Worm (Caenorhabditis elegans): Measurements from ENCODE around the gene ZK622.5.

ZK622.5 gene

DNA sequence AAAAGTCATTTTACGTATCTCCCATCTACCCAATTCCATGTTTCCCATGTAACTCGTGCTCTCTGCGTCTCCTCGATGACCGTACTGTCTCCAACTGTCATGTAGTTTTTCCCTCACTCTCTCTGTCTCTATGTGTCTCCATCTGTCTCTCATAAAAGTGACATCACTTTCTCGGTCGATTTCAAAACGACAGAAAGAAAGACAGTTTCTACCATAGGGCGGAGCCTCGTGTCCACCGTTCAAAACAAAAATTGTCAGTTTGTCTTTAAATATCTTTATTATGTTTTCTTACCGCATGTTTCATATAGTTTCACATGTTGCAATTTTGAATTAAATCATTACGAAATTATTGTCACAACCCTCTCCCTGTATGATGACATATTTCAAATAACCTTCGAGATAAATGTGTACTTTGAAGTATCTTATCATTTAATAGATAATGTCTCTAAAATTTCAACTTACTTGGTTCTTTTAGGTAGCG lies 41.0 kb downstream of the ZK622.5 start (continued):
- TF ChIP-seq ztf-6 (GFP tag; IDR thresholded peaks at IDR 0.05): no peak
- no peak for TF ChIP-seq repo-1 (tag; optimal IDR thresholded peaks at IDR 0.05)
- TF ChIP-seq rcor-1 (GFP tag; IDR thresholded peaks at IDR 0.05): no peak
- TF ChIP-seq ama-1 (optimal IDR thresholded peaks at IDR 0.05): no peak
- no peak for TF ChIP-seq ama-1 (GFP tag; optimal IDR thresholded peaks at IDR 0.05)
- no peak for TF ChIP-seq ceh-100 (GFP tag; IDR thresholded peaks at IDR 0.05)
- no peak for TF ChIP-seq B0261.1 (tag; optimal IDR thresholded peaks at IDR 0.05)
- no peak for TF ChIP-seq sdz-38 (tag; optimal IDR thresholded peaks at IDR 0.05)
- no peak for TF ChIP-seq let-526 (GFP tag; IDR thresholded peaks at IDR 0.05)
- TF ChIP-seq F37B4.10 (GFP tag; IDR thresholded peaks at IDR 0.05): no peak
- no peak for TF ChIP-seq ztf-18 (tag; optimal IDR thresholded peaks at IDR 0.05)
- peak; percentile 67 for TF ChIP-seq ztf-26 (tag; optimal IDR thresholded peaks at IDR 0.05)
- no peak for TF ChIP-seq aptf-3 (GFP tag; IDR thresholded peaks at IDR 0.05)
- no peak for TF ChIP-seq zim-3 (tag; optimal IDR thresholded peaks at IDR 0.05)
- peak; percentile 91 for TF ChIP-seq hmg-1.2 (GFP tag; IDR thresholded peaks at IDR 0.05)
- TF ChIP-seq ceh-79 (tag; optimal IDR thresholded peaks at IDR 0.05): no peak
- no peak for TF ChIP-seq B0019.2 (GFP tag; conservative IDR thresholded peaks at IDR 0.05)
- TF ChIP-seq snpc-3.4 (tag; optimal IDR thresholded peaks at IDR 0.05): no peak
- no peak for TF ChIP-seq akir-1 (GFP tag; optimal IDR thresholded peaks at IDR 0.05)
- peak; percentile 70 for TF ChIP-seq somi-1 (GFP tag; optimal IDR thresholded peaks at IDR 0.05)
- TF ChIP-seq F10E7.11 (tag; optimal IDR thresholded peaks at IDR 0.05): no peak
- TF ChIP-seq ztf-28 (GFP tag; IDR thresholded peaks at IDR 0.05): no peak
- no peak for TF ChIP-seq hsf-1 (GFP tag; IDR thresholded peaks at IDR 0.05)
- TF ChIP-seq nhr-80 (tag; optimal IDR thresholded peaks at IDR 0.05): peak; percentile 84
- no peak for TF ChIP-seq unc-130 (GFP tag; optimal IDR thresholded peaks at IDR 0.05)
- TF ChIP-seq Y56A3A.18 (GFP tag; IDR thresholded peaks at IDR 0.05): no peak
- TF ChIP-seq madf-8 (GFP tag; conservative IDR thresholded peaks at IDR 0.05): no peak
- TF ChIP-seq pbrm-1 (GFP tag; IDR thresholded peaks at IDR 0.05): peak; percentile 62; the same call in 1 of the 2 replicates
- no peak for TF ChIP-seq nhr-120 (GFP tag; IDR thresholded peaks at IDR 0.05)
- TF ChIP-seq nhr-179 (tag; optimal IDR thresholded peaks at IDR 0.05): no peak
- no peak for TF ChIP-seq F23B12.7 (tag; optimal IDR thresholded peaks at IDR 0.05; ENCODE audit: insufficient read depth)
- no peak for TF ChIP-seq F49E8.2 (tag; optimal IDR thresholded peaks at IDR 0.05; ENCODE audit: insufficient read depth)
- TF ChIP-seq ekl-4 (GFP tag; IDR thresholded peaks at IDR 0.05): 0 out of 2 replicates have a peak, but pooled peaks have one; percentile 11
- TF ChIP-seq zfh-2 (GFP tag; conservative IDR thresholded peaks at IDR 0.05): 0 out of 2 replicates have a peak, but pooled peaks have one; percentile 9
- TF ChIP-seq ztf-25 (GFP tag; IDR thresholded peaks at IDR 0.05): no peak
- peak; percentile 47 for TF ChIP-seq nhr-90 (tag; optimal IDR thresholded peaks at IDR 0.05)
- peak; percentile 46 for TF ChIP-seq lin-54 (GFP tag; optimal IDR thresholded peaks at IDR 0.05)
- peak; percentile 57 for TF ChIP-seq tlf-1 (GFP tag; optimal IDR thresholded peaks at IDR 0.05)
- no peak for TF ChIP-seq hmg-20 (GFP tag; IDR thresholded peaks at IDR 0.05)
- TF ChIP-seq lsy-27 (tag; optimal IDR thresholded peaks at IDR 0.05; ENCODE audit: borderline replicate concordance, insufficient read depth): no peak
- no peak for TF ChIP-seq F57C9.4 (tag; optimal IDR thresholded peaks at IDR 0.05)
- TF ChIP-seq athp-1 (tag; optimal IDR thresholded peaks at IDR 0.05): no peak
- TF ChIP-seq hlh-12 (tag; optimal IDR thresholded peaks at IDR 0.05): no peak
- TF ChIP-seq pha-4 (tag; optimal IDR thresholded peaks at IDR 0.05): peak; percentile 77
- peak; percentile 59; the same call in 1 of the 2 replicates for TF ChIP-seq K11D2.4 (GFP tag; IDR thresholded peaks at IDR 0.05)
- TF ChIP-seq nfyb-1 (GFP tag; IDR thresholded peaks at IDR 0.05): peak; percentile 70
- TF ChIP-seq xnd-1 (tag; optimal IDR thresholded peaks at IDR 0.05): no peak
- TF ChIP-seq Y53G8AR.9 (GFP tag; conservative IDR thresholded peaks at IDR 0.05): no peak
- TF ChIP-seq ztf-3 (GFP tag; optimal IDR thresholded peaks at IDR 0.05): no peak
- TF ChIP-seq F52B5.7 (tag; optimal IDR thresholded peaks at IDR 0.05): no peak

Measured in whole organism, young adult.